Fruit fly (Drosophila melanogaster) whole organism, pupa: ENCODE data around the gene rt.
A peak's percentile ranks its signal among the peaks of the same experiment; 100 is the strongest.

Source experiments
- CG10348 ChIP-seq: fragments of 200-800 bp; sonication (Bioruptor generic); IDR thresholded peaks from 2 replicates; pipeline ENCODE4 v1.3.6; 2022; ENCODE audit warnings: missing biosample characterization, missing genetic modification characterization
- CG12605 ChIP-seq: fragments of 200-800 bp; sonication (Bioruptor generic); IDR thresholded peaks from 2 replicates; pipeline ENCODE4 v1.3.6; 2022; ENCODE audit warnings: missing biosample characterization, missing genetic modification characterization
- CG13204 ChIP-seq: fragments of 200-800 bp; sonication (Bioruptor generic); optimal IDR thresholded peaks from 2 replicates; lab custom pipeline; 2018; ENCODE audit warnings: missing biosample characterization, mild to moderate bottlenecking, missing genetic modification characterization, moderate library complexity
- CG14655 ChIP-seq: fragments of 200-800 bp; sonication (Bioruptor generic); optimal IDR thresholded peaks from 3 replicates; lab custom pipeline; 2017; ENCODE audit warnings: mild to moderate bottlenecking, missing biosample characterization, missing genetic modification reagents, missing genetic modification characterization
- CG15710 ChIP-seq: fragments of 200-800 bp; sonication (Bioruptor generic); optimal IDR thresholded peaks from 2 replicates; lab custom pipeline; 2018; ENCODE audit warnings: missing biosample characterization, mild to moderate bottlenecking, missing genetic modification characterization, moderate library complexity
- CG17806 ChIP-seq: fragments of 200-800 bp; sonication (Bioruptor generic); optimal IDR thresholded peaks from 2 replicates; lab custom pipeline; 2018; ENCODE audit warnings: missing biosample characterization, mild to moderate bottlenecking, missing genetic modification characterization, moderate library complexity
- CG32121 ChIP-seq: fragments of 200-800 bp; sonication (Bioruptor generic); IDR thresholded peaks from 2 replicates; pipeline ENCODE4 v1.3.6; 2022; ENCODE audit warnings: missing biosample characterization, missing genetic modification characterization
- CG34367 ChIP-seq: fragments of 200-800 bp; sonication (Bioruptor generic); optimal IDR thresholded peaks from 2 replicates; lab custom pipeline; 2018; ENCODE audit warnings: missing biosample characterization, mild to moderate bottlenecking, missing genetic modification characterization
- CG4496 ChIP-seq: fragments of 200-800 bp; sonication (Bioruptor generic); IDR thresholded peaks from 3 replicates; pipeline ENCODE4 v1.3.6; 2022; ENCODE audit warnings: missing biosample characterization, missing genetic modification characterization
- CG8159 ChIP-seq: fragments of 200-800 bp; sonication (Bioruptor generic); optimal IDR thresholded peaks from 3 replicates; lab custom pipeline; 2018; ENCODE audit warnings: missing biosample characterization, mild to moderate bottlenecking, missing genetic modification characterization, moderate library complexity
- CG8301 ChIP-seq: fragments of 200-800 bp; sonication (Bioruptor generic); optimal IDR thresholded peaks from 2 replicates; lab custom pipeline; 2018; ENCODE audit warnings: missing biosample characterization, mild to moderate bottlenecking, missing genetic modification characterization
- CG9948 ChIP-seq: fragments of 200-800 bp; sonication (Bioruptor generic); optimal IDR thresholded peaks from 2 replicates; lab custom pipeline; 2018; ENCODE audit warnings: missing biosample characterization, mild to moderate bottlenecking, missing genetic modification characterization, moderate library complexity
- D1 ChIP-seq: fragments of 200-800 bp; sonication (Bioruptor generic); optimal IDR thresholded peaks from 2 replicates; lab custom pipeline; 2018; ENCODE audit warnings: missing biosample characterization, mild to moderate bottlenecking, missing genetic modification characterization, moderate library complexity
- EcR ChIP-seq: fragments of 200-800 bp; sonication (Bioruptor generic); optimal IDR thresholded peaks from 3 replicates; lab custom pipeline; 2019; ENCODE audit warnings: missing biosample characterization, missing genetic modification characterization, mild to moderate bottlenecking, moderate library complexity, missing genetic modification reagents
- Ets98B ChIP-seq: fragments of 200-800 bp; sonication (Bioruptor generic); IDR thresholded peaks from 2 replicates; pipeline ENCODE4 v1.3.6; 2022; ENCODE audit warnings: missing biosample characterization, missing genetic modification characterization
- Pif1A ChIP-seq: fragments of 200-800 bp; sonication (Bioruptor generic); optimal IDR thresholded peaks from 3 replicates; lab custom pipeline; 2016; ENCODE audit warnings: missing biosample characterization, missing genetic modification characterization
- Pif1B ChIP-seq: fragments of 200-800 bp; sonication (Bioruptor generic); optimal IDR thresholded peaks from 3 replicates; lab custom pipeline; 2016; ENCODE audit warnings: missing biosample characterization, missing genetic modification characterization
- Snoo ChIP-seq: fragments of 200-800 bp; sonication (Bioruptor generic); optimal IDR thresholded peaks from 3 replicates; lab custom pipeline; 2017; ENCODE audit warnings: missing biosample characterization, mild to moderate bottlenecking, missing genetic modification characterization, inconsistent platforms
- fd96Ca ChIP-seq: fragments of 200-800 bp; sonication (Bioruptor generic); IDR thresholded peaks from 3 replicates; pipeline ENCODE4 v1.3.6; 2022; ENCODE audit warnings: missing biosample characterization, missing genetic modification characterization
- gl ChIP-seq: fragments of 200-800 bp; sonication (Bioruptor generic); optimal IDR thresholded peaks from 2 replicates; lab custom pipeline; 2018; ENCODE audit warnings: missing biosample characterization, mild to moderate bottlenecking, missing genetic modification characterization
- rn ChIP-seq: fragments of 200-800 bp; sonication (Bioruptor generic); IDR thresholded peaks from 2 replicates; pipeline ENCODE4 v1.3.6; 2022; ENCODE audit warnings: missing biosample characterization, missing genetic modification characterization

Gene rt

dm6 chr3L:11599965-11600420, 12.4 kb upstream of the rt start, which contains the start of the genes CG14137 and CG46394:
Gene CG14137 (minus strand): TSS chr3L:11600065.
Gene CG46394 (plus strand): TSS chr3L:11600370.
- no peak for TF ChIP-seq CG15710 (tag; lab: Kevin White, UChicago)
- TF ChIP-seq CG14655 (GFP tag; lab: Kevin White, UChicago) = no peak
- TF ChIP-seq CG32121 = no peak
- TF ChIP-seq Pif1B (GFP tag; lab: Kevin White, UChicago) = no peak
- no peak for TF ChIP-seq CG8301 (tag; lab: Kevin White, UChicago)

- TF ChIP-seq Ets98B (GFP tag; lab: Robert Waterston, UW) (no peak), EcR (GFP tag; lab: Kevin White, UChicago) (peak; percentile 52), CG4496 (GFP tag; lab: Robert Waterston, UW) (0 out of 3 replicates have a peak, but pooled peaks have one; percentile 22), Pif1B (GFP tag; lab: Kevin White, UChicago) (peak; percentile 2), Pif1A (GFP tag; lab: Kevin White, UChicago) (no peak), CG10348 (no peak), CG8301 (tag; lab: Kevin White, UChicago) (no peak), CG15710 (tag; lab: Kevin White, UChicago) (peak; percentile 61), CG14655 (GFP tag; lab: Kevin White, UChicago) (peak; percentile 18), CG9948 (peak; percentile 38), CG34367 (tag; lab: Kevin White, UChicago) (peak; percentile 18), Snoo (tag; lab: Kevin White, UChicago) (peak; percentile 22), CG13204 (peak; percentile 29), CG32121 (no peak), CG12605 (GFP tag; lab: Robert Waterston, UW) (no peak), CG8159 (tag; lab: Kevin White, UChicago) (peak; percentile 52), gl (no peak), D1 (tag; lab: Kevin White, UChicago) (no peak), fd96Ca (GFP tag; lab: Robert Waterston, UW) (no peak), rn (GFP tag; lab: Robert Waterston, UW) (no peak), CG17806 (tag; lab: Kevin White, UChicago) (peak; percentile 34)
- TF ChIP-seq, all 21 proteins: peak for 11
These were observed 11.7 kb upstream of the rt start for dm6 chr3L:11599255-11599654.

dm6 chr3L:11596585-11597252, 9.1 kb upstream of the rt start, which contains the start of gene CG7368:
Gene CG7368 (plus strand): TSS chr3L:11597202.
- TF ChIP-seq CG8159 (tag; lab: Kevin White, UChicago) = no peak
- no peak for TF ChIP-seq CG17806 (tag; lab: Kevin White, UChicago)
- TF ChIP-seq CG15710 (tag; lab: Kevin White, UChicago) = no peak
- TF ChIP-seq CG13204 = peak; percentile 14

dm6 chr3L:11593778-11594177, 6.2 kb upstream of the rt start:
- peak; percentile 40 for TF ChIP-seq CG9948
- TF ChIP-seq rn (GFP tag; lab: Robert Waterston, UW) = no peak
- TF ChIP-seq CG14655 (GFP tag; lab: Kevin White, UChicago) = peak; percentile 35
- peak; percentile 61 for TF ChIP-seq CG32121
- TF ChIP-seq CG13204 = no peak
- no peak for TF ChIP-seq Pif1A (GFP tag; lab: Kevin White, UChicago)
- peak; percentile 28; the same call in 1 of the 2 replicates for TF ChIP-seq Ets98B (GFP tag; lab: Robert Waterston, UW)
- TF ChIP-seq Pif1B (GFP tag; lab: Kevin White, UChicago) = peak; percentile 3
- TF ChIP-seq CG8159 (tag; lab: Kevin White, UChicago) = peak; percentile 86
- TF ChIP-seq Snoo (tag; lab: Kevin White, UChicago) = no peak
- TF ChIP-seq gl = no peak
- TF ChIP-seq CG17806 (tag; lab: Kevin White, UChicago) = peak; percentile 35
- peak; percentile 23 for TF ChIP-seq CG34367 (tag; lab: Kevin White, UChicago)
- TF ChIP-seq CG4496 (GFP tag; lab: Robert Waterston, UW) = peak; percentile 55
- peak; percentile 27 for TF ChIP-seq CG8301 (tag; lab: Kevin White, UChicago)
- TF ChIP-seq CG10348 = no peak
- peak; percentile 46 for TF ChIP-seq CG15710 (tag; lab: Kevin White, UChicago)
- TF ChIP-seq fd96Ca (GFP tag; lab: Robert Waterston, UW) = no peak
- TF ChIP-seq CG12605 (GFP tag; lab: Robert Waterston, UW) = no peak

- no peak for TF ChIP-seq fd96Ca (GFP tag; lab: Robert Waterston, UW)
- no peak for TF ChIP-seq Pif1B (GFP tag; lab: Kevin White, UChicago)
- peak; percentile 52 for TF ChIP-seq CG13204
- TF ChIP-seq Snoo (tag; lab: Kevin White, UChicago) = no peak
- TF ChIP-seq CG8301 (tag; lab: Kevin White, UChicago) = no peak
- no peak for TF ChIP-seq CG8159 (tag; lab: Kevin White, UChicago)
- TF ChIP-seq CG12605 (GFP tag; lab: Robert Waterston, UW) = no peak
- TF ChIP-seq rn (GFP tag; lab: Robert Waterston, UW) = no peak
These were observed 4.2 kb upstream of the rt start for dm6 chr3L:11591803-11592202.

- TF ChIP-seq CG34367 (tag; lab: Kevin White, UChicago) (no peak), Pif1A (GFP tag; lab: Kevin White, UChicago) (no peak), CG10348 (no peak), fd96Ca (GFP tag; lab: Robert Waterston, UW) (no peak), CG17806 (tag; lab: Kevin White, UChicago) (no peak), Pif1B (GFP tag; lab: Kevin White, UChicago) (no peak), D1 (tag; lab: Kevin White, UChicago) (no peak), Snoo (tag; lab: Kevin White, UChicago) (no peak), CG8301 (tag; lab: Kevin White, UChicago) (no peak), rn (GFP tag; lab: Robert Waterston, UW) (no peak), CG12605 (GFP tag; lab: Robert Waterston, UW) (no peak), EcR (GFP tag; lab: Kevin White, UChicago) (no peak), Ets98B (GFP tag; lab: Robert Waterston, UW) (no peak), gl (no peak)
These were observed 3.6 kb upstream of the rt start, which contains the start of gene CG33268 for dm6 chr3L:11591131-11591530. Gene CG33268 (minus strand): TSS chr3L:11591231.
